Worm (Caenorhabditis elegans) whole organism, L4 larva: ENCODE data around the gene T01E8.1.
A peak's percentile ranks its signal among the peaks of the same experiment; 100 is the strongest.

ENCODE experiments used
- F10B5.3 ChIP-seq: sonication (generic microtip); optimal IDR thresholded peaks from 2 replicates; lab custom pipeline; 2016; ENCODE audit warnings: mild to moderate bottlenecking, missing genetic modification characterization, missing compliant biosample characterization
- R02D3.7 ChIP-seq: fragments of 150-350 bp; sonication (generic microtip); optimal IDR thresholded peaks from 3 replicates; lab custom pipeline; 2014; ENCODE audit warnings: missing biosample characterization, missing genetic modification characterization
- aly-2 ChIP-seq: sonication (generic microtip); optimal IDR thresholded peaks from 2 replicates; lab custom pipeline; 2018; ENCODE audit warnings: missing biosample characterization, missing genetic modification characterization
- ama-1 ChIP-seq: fragments of 150-350 bp; optimal IDR thresholded peaks from 2 replicates; lab custom pipeline; 2014; ENCODE audit warnings: inconsistent platforms, mixed read lengths
- lin-13 ChIP-seq: fragments of 150-350 bp; optimal IDR thresholded peaks from 2 replicates; lab custom pipeline; 2014; ENCODE audit warnings: missing biosample characterization, missing genetic modification reagents, missing genetic modification characterization
- madf-9 ChIP-seq: fragments of 200-800 bp; sonication (Bioruptor generic); conservative IDR thresholded peaks from 2 replicates; pipeline ENCODE4 v1.3.6; 2022; ENCODE audit warnings: missing genetic modification reagents, missing genetic modification characterization, missing compliant biosample characterization
- nhr-237 ChIP-seq: sonication (generic microtip); optimal IDR thresholded peaks from 2 replicates; lab custom pipeline; 2017; ENCODE audit warnings: missing biosample characterization, missing genetic modification characterization
- pha-4 ChIP-seq, 2 experiments: fragments of 150-350 bp in 1 of 2; fragments of 200-800 bp in 1 of 2; sonication (Bioruptor generic) in 1 of 2; IDR thresholded peaks in 1 of 2; optimal IDR thresholded peaks in 1 of 2; 2 replicates each; pipeline versions ENCODE4 v1.3.6 to Lab custom; 2014 to 2022; ENCODE audit warnings: missing genetic modification characterization in 2 of 2, missing genetic modification reagents in 2 of 2, missing biosample characterization in 1 of 2, missing compliant biosample characterization in 1 of 2
- unc-62 ChIP-seq, 3 experiments: fragments of 150-350 bp in 1 of 3; sonication (generic microtip); optimal IDR thresholded peaks in 2 of 3; peaks in 1 of 3; 1 replicate in 1 of 3; 2 replicates in 2 of 3; lab custom pipeline; 2014 to 2017; ENCODE audit warnings: missing biosample characterization in 3 of 3, missing genetic modification characterization in 3 of 3, missing genetic modification reagents in 3 of 3, missing genotype in 1 of 3
- ztf-11 ChIP-seq: fragments of 150-350 bp; optimal IDR thresholded peaks from 2 replicates; lab custom pipeline; 2014; ENCODE audit warnings: missing biosample characterization, missing genetic modification characterization

- no peak for TF ChIP-seq aly-2 (tag; lab: Kevin White, UChicago)
- no peak for TF ChIP-seq ztf-11 (tag; lab: Kevin White, UChicago)
- TF ChIP-seq nhr-237 (tag; lab: Kevin White, UChicago), result no peak
- TF ChIP-seq lin-13 (GFP tag; lab: Kevin White, UChicago), result peak; percentile 71
- TF ChIP-seq F10B5.3 (tag; lab: Kevin White, UChicago), result no peak
- TF ChIP-seq madf-9, result peak; percentile 93
- TF ChIP-seq ama-1 (lab: Kevin White, UChicago), result no peak
- peak; percentile 90 for TF ChIP-seq pha-4 (GFP tag; IDR thresholded peaks at IDR 0.05; lab: Robert Waterston, UW)
- peak; percentile 54 for TF ChIP-seq pha-4 (tag; optimal IDR thresholded peaks at IDR 0.05; lab: Kevin White, UChicago)
- no peak for TF ChIP-seq R02D3.7 (tag; lab: Kevin White, UChicago)
- no peak for TF ChIP-seq unc-62 (GFP tag; optimal IDR thresholded peaks at IDR 0.05 in 1 of 2; lab: Kevin White, UChicago)
- no peak for TF ChIP-seq unc-62 (tag; optimal IDR thresholded peaks at IDR 0.05; lab: Kevin White, UChicago)
Measured at ce11 chrII:10248355-10249041, 42.0 kb downstream of the T01E8.1 start, which contains the start of gene atad-3.
